Fruit fly (Drosophila melanogaster) whole organism, adult: Measurements from ENCODE around the gene Nazo.

Experiments used
- CG1620 ChIP-seq: fragments of 200-800 bp; sonication (Bioruptor generic); optimal IDR thresholded peaks from 2 replicates; lab custom pipeline; 2016; ENCODE audit warnings: missing biosample characterization, missing genetic modification characterization
- ovo ChIP-seq: fragments of 200-800 bp; sonication (Bioruptor generic); optimal IDR thresholded peaks from 2 replicates; lab custom pipeline; 2016; ENCODE audit warnings: missing biosample characterization, missing genetic modification characterization
- tj ChIP-seq: fragments of 200-800 bp; sonication (Bioruptor generic); optimal IDR thresholded peaks from 3 replicates; lab custom pipeline; 2017; ENCODE audit warnings: missing biosample characterization, mild to moderate bottlenecking, missing genetic modification characterization, moderate library complexity

dm6 chr3R:8310678-8311077 is 23.0 kb downstream of the Nazo start, which contains the start of gene CG11693:
- TF ChIP-seq ovo (GFP tag; lab: Kevin White, UChicago) (no peak), tj (GFP tag; lab: Kevin White, UChicago) (no peak), CG1620 (GFP tag; lab: Kevin White, UChicago) (no peak)
